Fruit fly (Drosophila melanogaster) whole organism, embryonic: Measurements from ENCODE around the gene CG42263.
A peak's percentile ranks its signal among the peaks of the same experiment; 100 is the strongest.

Experiments used
- Atf3 ChIP-seq: fragments of 200-800 bp; sonication (Bioruptor generic); optimal IDR thresholded peaks from 3 replicates; lab custom pipeline; 2016; ENCODE audit warnings: missing biosample characterization, missing genetic modification characterization
- BEAF-32 ChIP-seq: fragments of 200-800 bp; sonication (Bioruptor generic); optimal IDR thresholded peaks from 3 replicates; lab custom pipeline; 2017; ENCODE audit warnings: missing biosample characterization, missing genetic modification characterization, mild to moderate bottlenecking, moderate library complexity, missing genetic modification reagents
- CG10267 ChIP-seq: fragments of 200-800 bp; sonication (Bioruptor generic); optimal IDR thresholded peaks from 2 replicates; lab custom pipeline; 2018; ENCODE audit warnings: missing biosample characterization, mild to moderate bottlenecking, missing genetic modification characterization, moderate library complexity
- CG10321 ChIP-seq: fragments of 200-800 bp; sonication (Bioruptor generic); IDR thresholded peaks from 2 replicates; pipeline ENCODE4 v1.3.6; 2022; ENCODE audit warnings: missing biosample characterization, missing genetic modification characterization
- CG13287 ChIP-seq: fragments of 200-800 bp; sonication (Bioruptor generic); IDR thresholded peaks from 2 replicates; pipeline ENCODE4 v1.3.6; 2022; ENCODE audit warnings: missing biosample characterization, missing genetic modification characterization; ENCODE audit not compliant: partially characterized antibody
- CG14050 ChIP-seq: fragments of 200-800 bp; sonication (Bioruptor generic); IDR thresholded peaks from 3 replicates; pipeline ENCODE4 v1.3.6; 2022; ENCODE audit warnings: missing biosample characterization, missing genetic modification characterization
- CG14860 ChIP-seq: fragments of 200-800 bp; sonication (Bioruptor generic); IDR thresholded peaks from 3 replicates; pipeline ENCODE4 v1.3.6; 2022; ENCODE audit warnings: missing biosample characterization, missing genetic modification characterization; ENCODE audit not compliant: partially characterized antibody
- CG1529 ChIP-seq: fragments of 200-800 bp; sonication (Bioruptor generic); optimal IDR thresholded peaks from 3 replicates; lab custom pipeline; 2018; ENCODE audit warnings: missing biosample characterization, missing genetic modification characterization
- CG17802 ChIP-seq: fragments of 200-800 bp; sonication (Bioruptor generic); optimal IDR thresholded peaks from 2 replicates; lab custom pipeline; 2018; ENCODE audit warnings: missing biosample characterization, mild to moderate bottlenecking, missing genetic modification characterization, moderate library complexity
- CG2116 ChIP-seq: fragments of 200-800 bp; sonication (Bioruptor generic); optimal IDR thresholded peaks from 3 replicates; lab custom pipeline; 2018; ENCODE audit warnings: missing biosample characterization, mild to moderate bottlenecking, missing genetic modification characterization
- CG3995 ChIP-seq: fragments of 200-800 bp; sonication (Bioruptor generic); optimal IDR thresholded peaks from 3 replicates; lab custom pipeline; 2016; ENCODE audit warnings: missing biosample characterization, missing genetic modification characterization
- CG7839 ChIP-seq: fragments of 200-800 bp; sonication (Bioruptor generic); optimal IDR thresholded peaks from 3 replicates; lab custom pipeline; 2018; ENCODE audit warnings: missing biosample characterization, mild to moderate bottlenecking, missing genetic modification characterization, moderate library complexity
- CG8281 ChIP-seq: fragments of 200-800 bp; sonication (Bioruptor generic); optimal IDR thresholded peaks from 2 replicates; lab custom pipeline; 2018; ENCODE audit warnings: missing biosample characterization, mild to moderate bottlenecking, missing genetic modification characterization, moderate library complexity
- CG8944 ChIP-seq: fragments of 200-800 bp; sonication (Bioruptor generic); optimal IDR thresholded peaks from 3 replicates; lab custom pipeline; 2016; ENCODE audit warnings: missing biosample characterization, missing genetic modification characterization
- CG9797 ChIP-seq: fragments of 200-800 bp; sonication (Bioruptor generic); optimal IDR thresholded peaks from 3 replicates; lab custom pipeline; 2018; ENCODE audit warnings: missing biosample characterization, mild to moderate bottlenecking, missing genetic modification characterization
- CG9817 ChIP-seq: fragments of 200-800 bp; sonication (Bioruptor generic); optimal IDR thresholded peaks from 2 replicates; lab custom pipeline; 2018; ENCODE audit warnings: missing biosample characterization, mild to moderate bottlenecking, missing genetic modification characterization, moderate library complexity
- Dll ChIP-seq: fragments of 200-800 bp; sonication (Bioruptor generic); IDR thresholded peaks from 4 replicates; pipeline ENCODE4 v1.3.6; 2022; ENCODE audit warnings: missing biosample characterization, missing genetic modification characterization; ENCODE audit not compliant: partially characterized antibody
- Dp ChIP-seq: fragments of 200-800 bp; sonication (Bioruptor generic); optimal IDR thresholded peaks from 2 replicates; lab custom pipeline; 2018; ENCODE audit warnings: missing biosample characterization, mild to moderate bottlenecking, missing genetic modification characterization, moderate library complexity
- Dref ChIP-seq: fragments of 200-800 bp; sonication (Bioruptor generic); IDR thresholded peaks from 2 replicates; pipeline ENCODE4 v1.3.6; 2022; ENCODE audit warnings: missing biosample characterization, missing genetic modification characterization
- E2f2 ChIP-seq: fragments of 200-800 bp; sonication (Bioruptor generic); IDR thresholded peaks from 2 replicates; pipeline ENCODE4 v1.3.6; 2022; ENCODE audit warnings: missing biosample characterization, missing genetic modification characterization
- Ets65A ChIP-seq: fragments of 200-800 bp; sonication (Bioruptor generic); peaks from one replicate; lab custom pipeline; 2016; ENCODE audit warnings: missing biosample characterization, missing genetic modification characterization
- Gug ChIP-seq: fragments of 200-800 bp; sonication (Bioruptor generic); IDR thresholded peaks from 4 replicates; pipeline ENCODE4 v1.3.6; 2022; ENCODE audit warnings: missing biosample characterization, missing genetic modification characterization
- HmgD ChIP-seq: fragments of 200-800 bp; sonication (Bioruptor generic); optimal IDR thresholded peaks from 3 replicates; lab custom pipeline; 2016; ENCODE audit warnings: missing biosample characterization, missing genetic modification characterization
- Hr39 ChIP-seq: fragments of >200 bp; optimal IDR thresholded peaks from 2 replicates; lab custom pipeline; 2017
- Hsf ChIP-seq: fragments of 200-800 bp; sonication (Bioruptor generic); optimal IDR thresholded peaks from 3 replicates; lab custom pipeline; 2016; ENCODE audit warnings: missing biosample characterization, missing genetic modification characterization
- MBD-R2 ChIP-seq: fragments of 200-800 bp; sonication (Bioruptor generic); IDR thresholded peaks from 2 replicates; pipeline ENCODE4 v1.3.6; 2022; ENCODE audit warnings: missing biosample characterization, missing genetic modification characterization
- MESR4 ChIP-seq: fragments of 200-800 bp; sonication (Bioruptor generic); optimal IDR thresholded peaks from 2 replicates; lab custom pipeline; 2018; ENCODE audit warnings: missing biosample characterization, mild to moderate bottlenecking, missing genetic modification characterization, moderate library complexity
- NC2α ChIP-seq: fragments of 200-800 bp; sonication (Bioruptor generic); optimal IDR thresholded peaks from 2 replicates; lab custom pipeline; 2016; ENCODE audit warnings: missing biosample characterization, missing genetic modification characterization
- Opbp ChIP-seq: fragments of 200-800 bp; sonication (Bioruptor generic); IDR thresholded peaks from 3 replicates; pipeline ENCODE4 v1.3.6; 2022; ENCODE audit warnings: missing biosample characterization, missing genetic modification characterization; ENCODE audit not compliant: partially characterized antibody
- Scr ChIP-seq: fragments of 200-800 bp; sonication (Bioruptor generic); IDR thresholded peaks from 2 replicates; pipeline ENCODE4 v1.3.6; 2022; ENCODE audit warnings: missing biosample characterization, missing genetic modification characterization; ENCODE audit not compliant: partially characterized antibody
- Tbp ChIP-seq: fragments of >200 bp; optimal IDR thresholded peaks from 2 replicates; lab custom pipeline; 2018; ENCODE audit warnings: missing biosample characterization, missing genetic modification characterization
- dati ChIP-seq: fragments of 200-800 bp; sonication (Bioruptor generic); IDR thresholded peaks from 2 replicates; pipeline ENCODE4 v1.3.6; 2022; ENCODE audit warnings: missing biosample characterization, missing genetic modification characterization
- ewg ChIP-seq: fragments of 200-800 bp; sonication (Bioruptor generic); optimal IDR thresholded peaks from 3 replicates; lab custom pipeline; 2017; ENCODE audit warnings: mild to moderate bottlenecking, missing biosample characterization, missing genetic modification reagents, missing genetic modification characterization
- gfzf ChIP-seq: fragments of 200-800 bp; sonication (Bioruptor generic); optimal IDR thresholded peaks from 2 replicates; lab custom pipeline; 2016; ENCODE audit warnings: missing biosample characterization, mild to moderate bottlenecking, missing genetic modification characterization, moderate library complexity
- kah ChIP-seq: fragments of 200-800 bp; sonication (Bioruptor generic); optimal IDR thresholded peaks from 2 replicates; lab custom pipeline; 2018; ENCODE audit warnings: missing biosample characterization, mild to moderate bottlenecking, missing genetic modification characterization
- ken ChIP-seq: fragments of 200-800 bp; sonication (Bioruptor generic); IDR thresholded peaks from 3 replicates; pipeline ENCODE4 v1.3.6; 2022; ENCODE audit warnings: missing biosample characterization, missing genetic modification characterization
- pzg ChIP-seq: fragments of 200-800 bp; sonication (Bioruptor generic); optimal IDR thresholded peaks from 3 replicates; lab custom pipeline; 2018; ENCODE audit warnings: missing biosample characterization, mild to moderate bottlenecking, missing genetic modification characterization, moderate library complexity
- sc ChIP-seq, 3 experiments: fragments of >200 bp in 2 of 3; fragments of 200-800 bp in 1 of 3; sonication (Bioruptor generic) in 1 of 3; optimal IDR thresholded peaks; 2 replicates in 2 of 3; 3 replicates in 1 of 3; lab custom pipeline; 2017; ENCODE audit warnings: mild to moderate bottlenecking in 1 of 3, missing biosample characterization in 1 of 3, missing genetic modification characterization in 1 of 3, missing genetic modification reagents in 1 of 3
- sima ChIP-seq: fragments of 200-800 bp; sonication (Bioruptor generic); optimal IDR thresholded peaks from 2 replicates; lab custom pipeline; 2016; ENCODE audit warnings: missing biosample characterization, missing genetic modification characterization
- sob ChIP-seq: fragments of 200-800 bp; sonication (Bioruptor generic); IDR thresholded peaks from 2 replicates; pipeline ENCODE4 v1.3.6; 2022; ENCODE audit warnings: missing biosample characterization, missing genetic modification characterization
- ssp ChIP-seq: fragments of 200-800 bp; sonication (Bioruptor generic); IDR thresholded peaks from 2 replicates; pipeline ENCODE4 v1.3.6; 2022; ENCODE audit warnings: missing biosample characterization, missing genetic modification characterization
- stwl ChIP-seq: fragments of 200-800 bp; sonication (Bioruptor generic); optimal IDR thresholded peaks from 3 replicates; lab custom pipeline; 2018; ENCODE audit warnings: missing biosample characterization, mild to moderate bottlenecking, missing genetic modification characterization, moderate library complexity
- tup ChIP-seq: fragments of 200-800 bp; sonication (Bioruptor generic); optimal IDR thresholded peaks from 2 replicates; lab custom pipeline; 2016; ENCODE audit warnings: missing biosample characterization, mild to moderate bottlenecking, missing genetic modification characterization, moderate library complexity
- tx ChIP-seq: fragments of 200-800 bp; sonication (Bioruptor generic); optimal IDR thresholded peaks from 2 replicates; lab custom pipeline; 2016; ENCODE audit warnings: missing biosample characterization, missing genetic modification characterization
- unc-4 ChIP-seq: fragments of 200-800 bp; sonication (Bioruptor generic); IDR thresholded peaks from 2 replicates; pipeline ENCODE4 v1.3.6; 2022; ENCODE audit warnings: missing biosample characterization, missing genetic modification characterization; ENCODE audit not compliant: partially characterized antibody
- usp ChIP-seq: fragments of >200 bp; optimal IDR thresholded peaks from 2 replicates; lab custom pipeline; 2017; ENCODE audit warnings: missing biosample characterization, missing genetic modification characterization
- vnd ChIP-seq: fragments of 200-800 bp; sonication (Bioruptor generic); IDR thresholded peaks from 3 replicates; pipeline ENCODE4 v1.3.6; 2022; ENCODE audit warnings: missing biosample characterization, missing genetic modification characterization; ENCODE audit not compliant: partially characterized antibody

CG42263 gene

DNA sequence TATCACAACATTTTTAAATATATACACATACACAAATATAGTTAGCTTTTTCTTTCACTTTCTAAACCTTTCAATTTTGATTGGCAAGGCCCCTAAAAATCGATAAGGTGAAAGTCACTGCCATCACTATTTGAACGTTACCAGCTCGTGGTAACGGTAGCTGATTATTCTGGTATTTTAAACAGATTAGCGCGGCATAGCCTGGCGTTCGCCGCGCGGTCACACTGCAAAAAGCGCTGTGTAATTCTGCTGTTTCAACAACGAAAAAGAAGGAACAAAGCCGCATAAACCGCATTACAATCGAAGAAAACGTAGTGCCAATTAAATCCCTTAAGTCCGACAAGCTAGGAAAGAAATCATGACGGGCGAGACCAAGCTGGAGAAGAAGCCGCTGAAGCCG is 40.8 kb downstream of the CG42263 start, which contains the start of gene Rpn1 (continued):
- peak; percentile 48; the same call in 1 of the 2 replicates for TF ChIP-seq unc-4 (GFP tag; lab: Robert Waterston, UW)
- TF ChIP-seq vnd = 0 out of 3 replicates have a peak, but pooled peaks have one; percentile 33
- TF ChIP-seq BEAF-32 (GFP tag; lab: Kevin White, UChicago) = peak; percentile 71

- peak; percentile 14 for TF ChIP-seq pzg (GFP tag; lab: Kevin White, UChicago)
- TF ChIP-seq MBD-R2 = peak; percentile 29; the same call in 1 of the 2 replicates
- TF ChIP-seq CG1529 (GFP tag; lab: Kevin White, UChicago) = no peak
- peak; percentile 79 for TF ChIP-seq Dp (GFP tag; lab: Kevin White, UChicago)
- TF ChIP-seq sob (GFP tag; lab: Robert Waterston, UW) = no peak
- TF ChIP-seq CG10321 (GFP tag; lab: Robert Waterston, UW) = no peak
- TF ChIP-seq Dll (GFP tag; lab: Robert Waterston, UW) = peak; percentile 58; the same call in 2 of the 4 replicates
- TF ChIP-seq CG9797 = peak; percentile 6
- peak; percentile 62 for TF ChIP-seq MESR4 (GFP tag; lab: Kevin White, UChicago)
- peak; percentile 58 for TF ChIP-seq CG13287 (GFP tag; lab: Robert Waterston, UW)
- peak; percentile 80 for TF ChIP-seq E2f2 (GFP tag; lab: Robert Waterston, UW)
- TF ChIP-seq tup = no peak
- peak; percentile 58 for TF ChIP-seq Dref (GFP tag; lab: Robert Waterston, UW)
- no peak for TF ChIP-seq Hsf
- TF ChIP-seq gfzf (GFP tag; lab: Kevin White, UChicago) = no peak
- no peak for TF ChIP-seq Opbp (GFP tag; lab: Robert Waterston, UW)
- TF ChIP-seq unc-4 (GFP tag; lab: Robert Waterston, UW) = peak; percentile 52
- TF ChIP-seq sc (optimal IDR thresholded peaks at IDR 0.05; lab: Kevin White, UChicago) = no peak
- no peak for TF ChIP-seq sc (GFP tag; optimal IDR thresholded peaks at IDR 0.05; lab: Kevin White, UChicago)
- TF ChIP-seq ssp (GFP tag; lab: Robert Waterston, UW) = no peak
- no peak for TF ChIP-seq tx (GFP tag; lab: Kevin White, UChicago)
- TF ChIP-seq CG8944 (GFP tag; lab: Kevin White, UChicago) = no peak
- TF ChIP-seq kah (GFP tag; lab: Kevin White, UChicago) = peak; percentile 92
- TF ChIP-seq Hr39 (lab: Kevin White, UChicago) = no peak
- TF ChIP-seq Ets65A (GFP tag; lab: Kevin White, UChicago) = no peak
- no peak for TF ChIP-seq CG10267
- TF ChIP-seq Tbp (GFP tag; lab: Kevin White, UChicago) = no peak
- TF ChIP-seq Scr = peak; percentile 39; the same call in 1 of the 2 replicates
- TF ChIP-seq CG2116 (GFP tag; lab: Kevin White, UChicago) = peak; percentile 57
- TF ChIP-seq Atf3 (GFP tag; lab: Kevin White, UChicago) = no peak
- peak; percentile 2 for TF ChIP-seq stwl (tag; lab: Kevin White, UChicago)
- TF ChIP-seq BEAF-32 (GFP tag; lab: Kevin White, UChicago) = peak; percentile 27
Measured at dm6 chr3L:19913328-19913936, 42.2 kb downstream of the CG42263 start, which contains the start of gene Mtr3. TSS of gene Mtr3 (minus strand) at chr3L:19913715.

- TF ChIP-seq CG8281 (tag; lab: Kevin White, UChicago) (no peak), CG7839 (tag; lab: Kevin White, UChicago) (no peak), CG14050 (no peak), CG10321 (GFP tag; lab: Robert Waterston, UW) (peak; percentile 51; the same call in 1 of the 2 replicates), CG3995 (GFP tag; lab: Kevin White, UChicago) (no peak), usp (GFP tag; lab: Kevin White, UChicago) (no peak), sima (no peak), kah (GFP tag; lab: Kevin White, UChicago) (peak; percentile 20), Gug (GFP tag; lab: Robert Waterston, UW) (no peak), CG9817 (tag; lab: Kevin White, UChicago) (no peak), HmgD (GFP tag; lab: Kevin White, UChicago) (peak; percentile 57), ken (no peak), CG17802 (tag; lab: Kevin White, UChicago) (no peak), Dref (GFP tag; lab: Robert Waterston, UW) (peak; percentile 83), dati (no peak), NC2α (GFP tag; lab: Kevin White, UChicago) (no peak), CG14860 (GFP tag; lab: Robert Waterston, UW) (no peak), ewg (GFP tag; lab: Kevin White, UChicago) (peak; percentile 7)
Measured at dm6 chr3L:19910054-19910414, 45.6 kb downstream of the CG42263 start, which contains the start of the genes Mi-2 and Prp3. TSS of gene Mi-2 (minus strand) at chr3L:19910215. TSS of gene Prp3 (plus strand) at chr3L:19910300.
